Fruit fly (Drosophila melanogaster) whole organism, embryonic: ENCODE results near the gene pes.

ENCODE experiments used
- BtbVII ChIP-seq: fragments of 200-800 bp; sonication (Bioruptor generic); optimal IDR thresholded peaks from 3 replicates; lab custom pipeline; 2017; ENCODE audit warnings: missing biosample characterization, mild to moderate bottlenecking, missing genetic modification characterization
- CG10147 ChIP-seq: fragments of 200-800 bp; sonication (Bioruptor generic); optimal IDR thresholded peaks from 2 replicates; lab custom pipeline; 2019; ENCODE audit warnings: missing biosample characterization, mild to moderate bottlenecking, missing genetic modification characterization, moderate library complexity
- CG1024 ChIP-seq: fragments of 200-800 bp; sonication (Bioruptor generic); IDR thresholded peaks from 2 replicates; pipeline ENCODE4 v1.3.6; 2022; ENCODE audit warnings: missing biosample characterization, missing genetic modification characterization
- CG11456 ChIP-seq: fragments of 200-800 bp; sonication (Bioruptor generic); IDR thresholded peaks from 3 replicates; pipeline ENCODE4 v1.3.6; 2022; ENCODE audit warnings: missing biosample characterization, missing genetic modification characterization
- CG11723 ChIP-seq: fragments of 200-800 bp; sonication (Bioruptor generic); optimal IDR thresholded peaks from 2 replicates; lab custom pipeline; 2017; ENCODE audit warnings: missing biosample characterization, mild to moderate bottlenecking, missing genetic modification characterization
- CG1233 ChIP-seq: fragments of 200-800 bp; sonication (Bioruptor generic); optimal IDR thresholded peaks from 4 replicates; lab custom pipeline; 2018; ENCODE audit warnings: missing biosample characterization, mild to moderate bottlenecking, missing genetic modification characterization
- CG12769 ChIP-seq: fragments of 200-800 bp; sonication (Bioruptor generic); optimal IDR thresholded peaks from 2 replicates; lab custom pipeline; 2019; ENCODE audit warnings: missing biosample characterization, mild to moderate bottlenecking, missing genetic modification characterization, moderate library complexity
- CG13775 ChIP-seq: fragments of 200-800 bp; sonication (Bioruptor generic); optimal IDR thresholded peaks from 3 replicates; lab custom pipeline; 2017; ENCODE audit warnings: missing biosample characterization, mild to moderate bottlenecking, missing genetic modification characterization
- CG14860 ChIP-seq: fragments of 200-800 bp; sonication (Bioruptor generic); IDR thresholded peaks from 3 replicates; pipeline ENCODE4 v1.3.6; 2022; ENCODE audit warnings: missing biosample characterization, missing genetic modification characterization; ENCODE audit not compliant: partially characterized antibody
- CG15601 ChIP-seq: fragments of 200-800 bp; sonication (Bioruptor generic); optimal IDR thresholded peaks from 3 replicates; lab custom pipeline; 2019; ENCODE audit warnings: missing biosample characterization, mild to moderate bottlenecking, missing genetic modification characterization, moderate library complexity
- CG18262 ChIP-seq: fragments of 200-800 bp; optimal IDR thresholded peaks from 3 replicates; lab custom pipeline; 2019; ENCODE audit warnings: missing biosample characterization, mild to moderate bottlenecking, missing genetic modification characterization, moderate library complexity
- CG18599 ChIP-seq: fragments of 200-800 bp; sonication (Bioruptor generic); optimal IDR thresholded peaks from 3 replicates; lab custom pipeline; 2017; ENCODE audit warnings: missing biosample characterization, missing genetic modification characterization, mild to moderate bottlenecking, moderate library complexity, missing genetic modification reagents
- CG2120 ChIP-seq: fragments of 200-800 bp; sonication (Bioruptor generic); optimal IDR thresholded peaks from 3 replicates; lab custom pipeline; 2016; ENCODE audit warnings: missing biosample characterization, missing genetic modification characterization
- CG31441 ChIP-seq: fragments of 200-800 bp; sonication (Bioruptor generic); IDR thresholded peaks from 2 replicates; pipeline ENCODE4 v1.3.6; 2022; ENCODE audit warnings: missing biosample characterization, missing genetic modification characterization
- CG3281 ChIP-seq: fragments of 200-800 bp; sonication (Bioruptor generic); optimal IDR thresholded peaks from 3 replicates; lab custom pipeline; 2017; ENCODE audit warnings: missing biosample characterization, mild to moderate bottlenecking, missing genetic modification characterization
- CG3407 ChIP-seq: fragments of 200-800 bp; sonication (Bioruptor generic); optimal IDR thresholded peaks from 2 replicates; lab custom pipeline; 2018; ENCODE audit warnings: missing biosample characterization, mild to moderate bottlenecking, missing genetic modification characterization
- CG34422 ChIP-seq: fragments of 200-800 bp; sonication (Bioruptor generic); IDR thresholded peaks from 3 replicates; pipeline ENCODE4 v1.3.6; 2022; ENCODE audit warnings: missing biosample characterization, missing genetic modification characterization
- CG7271 ChIP-seq: fragments of 200-800 bp; sonication (Bioruptor generic); optimal IDR thresholded peaks from 2 replicates; lab custom pipeline; 2018; ENCODE audit warnings: missing biosample characterization, mild to moderate bottlenecking, missing genetic modification characterization, moderate library complexity
- CG7357 ChIP-seq: fragments of 200-800 bp; sonication (Bioruptor generic); IDR thresholded peaks from 3 replicates; pipeline ENCODE4 v1.3.6; 2022; ENCODE audit warnings: missing biosample characterization, missing genetic modification characterization
- CG9727 ChIP-seq: fragments of 200-800 bp; sonication (Bioruptor generic); optimal IDR thresholded peaks from 3 replicates; lab custom pipeline; 2017; ENCODE audit warnings: missing biosample characterization, mild to moderate bottlenecking, missing genetic modification characterization
- CG9817 ChIP-seq: fragments of 200-800 bp; sonication (Bioruptor generic); optimal IDR thresholded peaks from 2 replicates; lab custom pipeline; 2018; ENCODE audit warnings: missing biosample characterization, mild to moderate bottlenecking, missing genetic modification characterization, moderate library complexity
- CkIIα-i1 ChIP-seq: fragments of 200-800 bp; sonication (Bioruptor generic); IDR thresholded peaks from 2 replicates; pipeline ENCODE4 v1.3.6; 2022; ENCODE audit warnings: missing biosample characterization, missing genetic modification characterization
- D19A ChIP-seq: fragments of 200-800 bp; optimal IDR thresholded peaks from 3 replicates; lab custom pipeline; 2019; ENCODE audit warnings: missing biosample characterization, mild to moderate bottlenecking, missing genetic modification characterization, moderate library complexity
- Dp ChIP-seq: fragments of 200-800 bp; sonication (Bioruptor generic); optimal IDR thresholded peaks from 2 replicates; lab custom pipeline; 2018; ENCODE audit warnings: missing biosample characterization, mild to moderate bottlenecking, missing genetic modification characterization, moderate library complexity
- Fer3 ChIP-seq: fragments of 200-800 bp; sonication (Bioruptor generic); optimal IDR thresholded peaks from 2 replicates; lab custom pipeline; 2018; ENCODE audit warnings: missing biosample characterization, mild to moderate bottlenecking, missing genetic modification characterization, moderate library complexity
- Hmr ChIP-seq: fragments of 200-800 bp; sonication (Bioruptor generic); optimal IDR thresholded peaks from 3 replicates; lab custom pipeline; 2017; ENCODE audit warnings: mild to moderate bottlenecking, missing biosample characterization, missing genetic modification reagents, missing genetic modification characterization
- Max ChIP-seq: fragments of 200-800 bp; sonication (Bioruptor generic); optimal IDR thresholded peaks from 2 replicates; lab custom pipeline; 2016; ENCODE audit warnings: missing biosample characterization, mild to moderate bottlenecking, missing genetic modification characterization
- Meics ChIP-seq: fragments of 200-800 bp; sonication (Bioruptor generic); optimal IDR thresholded peaks from 2 replicates; lab custom pipeline; 2017; ENCODE audit warnings: missing biosample characterization, mild to moderate bottlenecking, missing genetic modification characterization
- Usf ChIP-seq: fragments of 200-800 bp; sonication (Bioruptor generic); optimal IDR thresholded peaks from 2 replicates; lab custom pipeline; 2017; ENCODE audit warnings: missing genotype, missing biosample characterization, missing genetic modification characterization
- Vsx1 ChIP-seq: fragments of 200-800 bp; sonication (Bioruptor generic); optimal IDR thresholded peaks from 2 replicates; lab custom pipeline; 2017; ENCODE audit warnings: missing biosample characterization, mild to moderate bottlenecking, missing genetic modification characterization, missing genetic modification reagents
- bcd ChIP-seq: fragments of 200-800 bp; sonication (Bioruptor generic); optimal IDR thresholded peaks from 2 replicates; lab custom pipeline; 2017; ENCODE audit warnings: missing biosample characterization, mild to moderate bottlenecking, missing genetic modification characterization
- bowl ChIP-seq: fragments of 200-800 bp; sonication (Bioruptor generic); IDR thresholded peaks from 2 replicates; pipeline ENCODE4 v1.3.6; 2022; ENCODE audit warnings: missing biosample characterization, missing genetic modification characterization
- cato ChIP-seq: fragments of 200-800 bp; sonication (Bioruptor generic); optimal IDR thresholded peaks from 2 replicates; lab custom pipeline; 2016; ENCODE audit warnings: missing biosample characterization, missing genetic modification characterization, borderline replicate concordance
- da ChIP-seq: fragments of 200-800 bp; sonication (Bioruptor generic); optimal IDR thresholded peaks from 2 replicates; lab custom pipeline; 2016; ENCODE audit warnings: missing biosample characterization, missing genetic modification characterization
- ewg ChIP-seq: fragments of 200-800 bp; sonication (Bioruptor generic); optimal IDR thresholded peaks from 3 replicates; lab custom pipeline; 2017; ENCODE audit warnings: mild to moderate bottlenecking, missing biosample characterization, missing genetic modification reagents, missing genetic modification characterization
- fd102C ChIP-seq: fragments of 200-800 bp; sonication (Bioruptor generic); optimal IDR thresholded peaks from 2 replicates; lab custom pipeline; 2018; ENCODE audit warnings: missing biosample characterization, mild to moderate bottlenecking, missing genetic modification characterization, moderate library complexity
- fd96Cb ChIP-seq: fragments of 200-800 bp; sonication (Bioruptor generic); optimal IDR thresholded peaks from 2 replicates; lab custom pipeline; 2018; ENCODE audit warnings: missing biosample characterization, mild to moderate bottlenecking, missing genetic modification characterization, moderate library complexity
- fu2 ChIP-seq: fragments of 200-800 bp; sonication (Bioruptor generic); optimal IDR thresholded peaks from 2 replicates; lab custom pipeline; 2016; ENCODE audit warnings: missing biosample characterization, missing genetic modification characterization
- gcm ChIP-seq: fragments of 200-800 bp; sonication (Bioruptor generic); optimal IDR thresholded peaks from 2 replicates; lab custom pipeline; 2019; ENCODE audit warnings: missing biosample characterization, mild to moderate bottlenecking, missing genetic modification characterization, moderate library complexity
- ind ChIP-seq: fragments of 200-800 bp; sonication (Bioruptor generic); optimal IDR thresholded peaks from 3 replicates; lab custom pipeline; 2016; ENCODE audit warnings: missing biosample characterization, missing genetic modification characterization
- maf-S ChIP-seq: fragments of 200-800 bp; sonication (Bioruptor generic); optimal IDR thresholded peaks from 2 replicates; lab custom pipeline; 2016; ENCODE audit warnings: missing biosample characterization, missing genetic modification characterization
- nerfin-1 ChIP-seq: fragments of 200-800 bp; sonication (Bioruptor generic); optimal IDR thresholded peaks from 3 replicates; lab custom pipeline; 2019; ENCODE audit warnings: missing biosample characterization, mild to moderate bottlenecking, missing genetic modification characterization, moderate library complexity
- pum ChIP-seq: fragments of 200-800 bp; sonication (Bioruptor generic); optimal IDR thresholded peaks from 2 replicates; lab custom pipeline; 2016; ENCODE audit warnings: missing biosample characterization, missing genetic modification characterization
- ranshi ChIP-seq: fragments of 200-800 bp; sonication (Bioruptor generic); IDR thresholded peaks from 2 replicates; pipeline ENCODE4 v1.3.6; 2022; ENCODE audit warnings: missing biosample characterization, missing genetic modification characterization
- repo ChIP-seq: fragments of 200-800 bp; sonication (Bioruptor generic); optimal IDR thresholded peaks from 2 replicates; lab custom pipeline; 2016; ENCODE audit warnings: missing biosample characterization, missing genetic modification characterization
- salm ChIP-seq: fragments of 200-800 bp; sonication (Bioruptor generic); optimal IDR thresholded peaks from 2 replicates; lab custom pipeline; 2018; ENCODE audit warnings: missing biosample characterization, mild to moderate bottlenecking, missing genetic modification characterization
- scrt ChIP-seq: fragments of 200-800 bp; sonication (Bioruptor generic); optimal IDR thresholded peaks from 2 replicates; lab custom pipeline; 2018; ENCODE audit warnings: missing biosample characterization, mild to moderate bottlenecking, missing genetic modification characterization, moderate library complexity
- slbo ChIP-seq: fragments of 200-800 bp; sonication (Bioruptor generic); IDR thresholded peaks from 2 replicates; pipeline ENCODE4 v1.3.6; 2022; ENCODE audit warnings: missing biosample characterization, missing genetic modification characterization
- tap ChIP-seq: fragments of 200-800 bp; optimal IDR thresholded peaks from 3 replicates; lab custom pipeline; 2019; ENCODE audit warnings: missing biosample characterization, mild to moderate bottlenecking, missing genetic modification characterization, moderate library complexity
- tx ChIP-seq: fragments of 200-800 bp; sonication (Bioruptor generic); optimal IDR thresholded peaks from 2 replicates; lab custom pipeline; 2016; ENCODE audit warnings: missing biosample characterization, missing genetic modification characterization

The pes gene

dm6 chr2L:8000578-8001040, 6.6 kb upstream of the pes start (continued):
- TF ChIP-seq nerfin-1 (peak; percentile 95), CG11456 (GFP tag; lab: Robert Waterston, UW) (0 out of 3 replicates have a peak, but pooled peaks have one; percentile 27), CG15601 (tag; lab: Kevin White, UChicago) (no peak), CG2120 (GFP tag; lab: Kevin White, UChicago) (peak; percentile 79), CG1233 (GFP tag; lab: Kevin White, UChicago) (peak; percentile 10), Usf (GFP tag; lab: Kevin White, UChicago) (peak; percentile 39), tap (tag; lab: Kevin White, UChicago) (no peak), Hmr (GFP tag; lab: Kevin White, UChicago) (peak; percentile 55), CG34422 (GFP tag; lab: Robert Waterston, UW) (0 out of 3 replicates have a peak, but pooled peaks have one; percentile 30), BtbVII (GFP tag; lab: Kevin White, UChicago) (peak; percentile 3), ranshi (GFP tag; lab: Robert Waterston, UW) (no peak), CG13775 (GFP tag; lab: Kevin White, UChicago) (peak; percentile 6), fd102C (no peak), D19A (tag; lab: Kevin White, UChicago) (no peak), CG9727 (GFP tag; lab: Kevin White, UChicago) (peak; percentile 44), CG14860 (GFP tag; lab: Robert Waterston, UW) (0 out of 3 replicates have a peak, but pooled peaks have one; percentile 7), slbo (GFP tag; lab: Robert Waterston, UW) (peak; percentile 74), CG10147 (GFP tag; lab: Kevin White, UChicago) (no peak), CG1024 (GFP tag; lab: Robert Waterston, UW) (no peak), Meics (GFP tag; lab: Kevin White, UChicago) (peak; percentile 66), fu2 (GFP tag; lab: Kevin White, UChicago) (peak; percentile 13), CG3281 (peak; percentile 61), CG3407 (GFP tag; lab: Kevin White, UChicago) (no peak), CG9817 (tag; lab: Kevin White, UChicago) (peak; percentile 5), da (GFP tag; lab: Kevin White, UChicago) (no peak), tx (GFP tag; lab: Kevin White, UChicago) (no peak), CkIIα-i1 (GFP tag; lab: Robert Waterston, UW) (no peak), pum (GFP tag; lab: Kevin White, UChicago) (peak; percentile 9), CG12769 (tag; lab: Kevin White, UChicago) (peak; percentile 53), fd96Cb (tag; lab: Kevin White, UChicago) (no peak), Dp (GFP tag; lab: Kevin White, UChicago) (no peak), CG7271 (tag; lab: Kevin White, UChicago) (no peak), scrt (GFP tag; lab: Kevin White, UChicago) (peak; percentile 58), maf-S (GFP tag; lab: Kevin White, UChicago) (peak; percentile 11), CG18262 (no peak), repo (GFP tag; lab: Kevin White, UChicago) (no peak), CG7357 (GFP tag; lab: Robert Waterston, UW) (no peak), Max (no peak), cato (GFP tag; lab: Kevin White, UChicago) (no peak), Fer3 (tag; lab: Kevin White, UChicago) (peak; percentile 27), salm (tag; lab: Kevin White, UChicago) (no peak), gcm (GFP tag; lab: Kevin White, UChicago) (no peak), CG18599 (GFP tag; lab: Kevin White, UChicago) (peak; percentile 71), ind (GFP tag; lab: Kevin White, UChicago) (peak; percentile 12), bowl (no peak), CG11723 (GFP tag; lab: Kevin White, UChicago) (no peak), CG31441 (no peak), ewg (GFP tag; lab: Kevin White, UChicago) (peak; percentile 65), Vsx1 (no peak), bcd (GFP tag; lab: Kevin White, UChicago) (peak; percentile 17)
